Worm (Caenorhabditis elegans): ENCODE results near the gene F28F5.4.

Gene F28F5.4

DNA sequence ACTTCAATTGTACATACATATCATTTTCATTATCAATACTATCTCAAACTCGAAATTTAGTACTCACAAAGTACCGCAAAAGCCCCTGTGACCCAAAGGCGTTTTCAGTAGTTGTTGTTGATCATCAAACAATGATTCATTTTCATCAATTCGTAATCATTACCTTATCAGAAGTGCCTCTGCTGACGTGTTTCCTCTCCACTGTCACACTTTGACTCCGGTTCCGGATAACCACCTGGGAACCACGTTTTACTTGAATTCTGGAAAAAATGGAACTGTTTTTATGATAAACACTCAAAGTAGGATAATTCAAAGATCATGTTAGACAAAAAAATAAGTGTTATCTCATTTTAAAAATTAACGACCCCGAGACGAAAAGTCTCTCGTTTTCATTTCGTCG is 1.2 kb upstream of the F28F5.4 start:
- TF ChIP-seq W03F9.2 (tag; optimal IDR thresholded peaks at IDR 0.05) (no peak), dao-5 (tag; optimal IDR thresholded peaks at IDR 0.05) (no peak), him-1 (tag; optimal IDR thresholded peaks at IDR 0.05) (no peak)

- no peak for TF ChIP-seq him-1 (tag; optimal IDR thresholded peaks at IDR 0.05)
- no peak for TF ChIP-seq dao-5 (tag; optimal IDR thresholded peaks at IDR 0.05)
- TF ChIP-seq W03F9.2 (tag; optimal IDR thresholded peaks at IDR 0.05): no peak
Observed at ce11 chrIII:6805397-6805796, 11.4 kb downstream of the F28F5.4 start.

DNA sequence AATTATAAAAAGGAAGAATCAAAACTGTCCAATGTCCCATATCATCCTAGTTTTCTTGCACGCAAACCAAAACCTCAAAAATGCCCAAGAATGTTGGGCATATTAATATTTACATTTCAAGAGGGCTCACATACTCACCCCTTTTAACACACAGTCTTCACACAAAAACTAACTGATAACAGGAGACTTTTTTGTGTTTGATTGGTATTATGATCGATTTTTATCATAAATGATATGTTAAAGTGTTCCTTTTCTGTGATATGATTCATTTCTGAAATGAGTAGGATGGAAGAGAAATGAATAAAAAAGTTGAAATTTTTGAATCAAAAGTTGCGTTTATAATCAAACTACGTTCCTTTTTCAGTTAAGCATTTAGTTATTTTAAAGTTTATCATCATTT is 13.7 kb downstream of the F28F5.4 start:
- TF ChIP-seq dao-5 (tag; optimal IDR thresholded peaks at IDR 0.05) (no peak), him-1 (tag; optimal IDR thresholded peaks at IDR 0.05) (no peak), W03F9.2 (tag; optimal IDR thresholded peaks at IDR 0.05) (no peak)

- TF ChIP-seq dao-5 (tag; optimal IDR thresholded peaks at IDR 0.05) (no peak), W03F9.2 (tag; optimal IDR thresholded peaks at IDR 0.05) (no peak), him-1 (tag; optimal IDR thresholded peaks at IDR 0.05) (no peak)
Observed at ce11 chrIII:6802488-6802887, 14.3 kb downstream of the F28F5.4 start, which contains the start of gene lim-8. TSS of gene lim-8 (plus strand) at chrIII:6802788.

DNA sequence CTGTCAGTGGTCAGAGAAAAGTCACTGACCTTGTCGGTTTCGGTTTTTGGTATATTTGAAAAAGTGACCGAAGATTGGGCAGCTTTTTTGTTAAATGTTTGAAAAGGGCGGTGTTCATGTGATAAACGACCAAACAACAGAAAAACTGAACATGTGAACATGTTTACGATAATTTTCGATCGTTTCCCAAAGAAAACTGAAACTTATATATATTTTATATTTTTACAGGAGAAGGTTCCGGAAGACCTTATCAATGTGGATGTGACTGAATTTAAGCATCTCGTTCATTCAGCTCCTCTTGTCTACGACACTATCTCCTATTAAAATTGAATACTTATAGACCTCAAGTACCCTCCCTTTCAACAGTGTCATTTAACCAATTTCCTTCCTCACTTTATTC is 17.2 kb downstream of the F28F5.4 start:
- no peak for TF ChIP-seq W03F9.2 (tag; optimal IDR thresholded peaks at IDR 0.05)
- no peak for TF ChIP-seq him-1 (tag; optimal IDR thresholded peaks at IDR 0.05)
- no peak for TF ChIP-seq dao-5 (tag; optimal IDR thresholded peaks at IDR 0.05)

DNA sequence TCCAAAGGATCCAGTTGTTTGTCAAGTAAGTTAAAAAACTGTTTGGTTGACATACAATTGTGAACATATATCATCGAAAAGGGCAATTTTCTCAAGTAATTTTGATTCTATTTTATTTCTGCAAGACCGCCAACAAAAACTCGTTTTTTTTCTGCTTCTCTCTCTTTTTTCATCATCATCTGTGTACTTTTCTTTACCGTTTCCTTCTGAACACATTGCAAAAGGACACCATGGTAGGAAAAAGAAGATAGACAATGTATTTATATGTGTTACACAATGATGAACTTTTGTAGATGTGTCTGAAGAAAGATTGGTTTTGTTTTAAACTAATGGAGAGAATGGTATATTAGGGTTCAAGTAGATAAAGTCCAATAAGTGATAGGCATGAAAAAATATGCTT is 17.9 kb downstream of the F28F5.4 start:
- TF ChIP-seq dao-5 (tag; optimal IDR thresholded peaks at IDR 0.05) (no peak), him-1 (tag; optimal IDR thresholded peaks at IDR 0.05) (no peak), W03F9.2 (tag; optimal IDR thresholded peaks at IDR 0.05) (no peak)

DNA sequence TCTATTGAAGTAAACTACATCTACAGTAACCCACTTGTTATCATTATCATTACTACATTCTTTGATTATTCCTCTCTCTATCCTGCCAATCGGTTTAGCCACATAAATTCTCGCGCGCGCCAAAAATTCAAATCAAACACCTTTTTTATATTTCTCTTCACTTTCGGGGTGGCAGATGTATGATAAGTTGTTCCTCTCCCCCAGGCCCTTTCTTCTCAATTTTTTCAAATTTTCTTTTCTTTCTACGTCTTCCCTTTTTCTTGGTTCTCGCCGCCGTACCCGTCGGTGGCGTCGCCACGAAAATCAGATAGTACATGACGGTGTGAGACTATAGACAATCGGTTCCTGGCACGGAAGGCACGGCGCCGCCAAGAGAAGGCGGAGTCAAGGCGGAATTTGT is 18.9 kb downstream of the F28F5.4 start, which contains the start of gene R05H11.2:
Gene R05H11.2 (plus strand): TSS at position 333 of the 400 bp plus-strand sequence.
- TF ChIP-seq W03F9.2 (tag; optimal IDR thresholded peaks at IDR 0.05) (no peak), him-1 (tag; optimal IDR thresholded peaks at IDR 0.05) (no peak), dao-5 (tag; optimal IDR thresholded peaks at IDR 0.05) (no peak)

- no peak for TF ChIP-seq him-1 (tag; optimal IDR thresholded peaks at IDR 0.05)
- no peak for TF ChIP-seq W03F9.2 (tag; optimal IDR thresholded peaks at IDR 0.05)
- no peak for TF ChIP-seq dao-5 (tag; optimal IDR thresholded peaks at IDR 0.05)
Observed at ce11 chrIII:6795326-6795725, 21.5 kb downstream of the F28F5.4 start, which contains the start of gene R05H11.1. TSS of gene R05H11.1 (plus strand) at chrIII:6795626.

Data from whole organism, L4/young adult.